Fruit fly (Drosophila melanogaster) whole organism, prepupa: ENCODE data around the gene CG9760.

ENCODE experiments used
- CG10631 ChIP-seq: fragments of 200-800 bp; sonication (Bioruptor generic); optimal IDR thresholded peaks from 2 replicates; lab custom pipeline; 2016; ENCODE audit warnings: missing biosample characterization, missing genetic modification characterization
- CG11294 ChIP-seq: fragments of 200-800 bp; sonication (Bioruptor generic); IDR thresholded peaks from 2 replicates; pipeline ENCODE4 v1.3.6; 2022; ENCODE audit warnings: missing biosample characterization, missing genetic modification characterization
- CG11762 ChIP-seq: fragments of 200-800 bp; sonication (Bioruptor generic); optimal IDR thresholded peaks from 3 replicates; lab custom pipeline; 2016; ENCODE audit warnings: missing biosample characterization, missing genetic modification characterization; ENCODE audit not compliant: insufficient read depth
- CG1621 ChIP-seq: fragments of 200-800 bp; sonication (Bioruptor generic); optimal IDR thresholded peaks from 3 replicates; lab custom pipeline; 2018; ENCODE audit warnings: missing biosample characterization, mild to moderate bottlenecking, missing genetic modification characterization
- CG3032 ChIP-seq: fragments of 200-800 bp; optimal IDR thresholded peaks from 2 replicates; lab custom pipeline; 2019; ENCODE audit warnings: missing biosample characterization, mild to moderate bottlenecking, missing genetic modification characterization, moderate library complexity
- CG32006 ChIP-seq: fragments of 200-800 bp; sonication (Bioruptor generic); optimal IDR thresholded peaks from 3 replicates; lab custom pipeline; 2017; ENCODE audit warnings: missing biosample characterization, mild to moderate bottlenecking, missing genetic modification characterization
- CG34406 ChIP-seq: fragments of 200-800 bp; sonication (Bioruptor generic); optimal IDR thresholded peaks from 3 replicates; lab custom pipeline; 2016; ENCODE audit warnings: missing biosample characterization, missing genetic modification characterization
- CG3919 ChIP-seq: fragments of 200-800 bp; sonication (Bioruptor generic); optimal IDR thresholded peaks from 3 replicates; lab custom pipeline; 2016; ENCODE audit warnings: missing biosample characterization, missing genetic modification characterization
- CG6276 ChIP-seq: fragments of 200-800 bp; sonication (Bioruptor generic); optimal IDR thresholded peaks from 2 replicates; lab custom pipeline; 2017; ENCODE audit warnings: missing biosample characterization, mild to moderate bottlenecking, missing genetic modification characterization
- CG6792 ChIP-seq: fragments of 200-800 bp; sonication (Bioruptor generic); optimal IDR thresholded peaks from 3 replicates; lab custom pipeline; 2016; ENCODE audit warnings: missing biosample characterization, missing genetic modification characterization
- CG6808 ChIP-seq: fragments of 200-800 bp; sonication (Bioruptor generic); optimal IDR thresholded peaks from 3 replicates; lab custom pipeline; 2017; ENCODE audit warnings: missing biosample characterization, missing genetic modification characterization, mild to moderate bottlenecking, moderate library complexity, missing genetic modification reagents
- CG7368 ChIP-seq: fragments of 200-800 bp; sonication (Bioruptor generic); optimal IDR thresholded peaks from 3 replicates; lab custom pipeline; 2016; ENCODE audit warnings: missing biosample characterization, missing genetic modification characterization
- CG8119 ChIP-seq: fragments of 200-800 bp; sonication (Bioruptor generic); IDR thresholded peaks from 3 replicates; pipeline ENCODE4 v1.3.6; 2022; ENCODE audit warnings: missing biosample characterization, missing genetic modification characterization
- CG8632 ChIP-seq: fragments of 200-800 bp; sonication (Bioruptor generic); optimal IDR thresholded peaks from 3 replicates; lab custom pipeline; 2016; ENCODE audit warnings: missing biosample characterization, missing genetic modification characterization
- CG9139 ChIP-seq: fragments of 200-800 bp; sonication (Bioruptor generic); optimal IDR thresholded peaks from 3 replicates; lab custom pipeline; 2017; ENCODE audit warnings: missing biosample characterization, mild to moderate bottlenecking, missing genetic modification characterization
- Eip75B ChIP-seq: fragments of 200-800 bp; sonication (Bioruptor generic); optimal IDR thresholded peaks from 3 replicates; lab custom pipeline; 2016; ENCODE audit warnings: missing biosample characterization, missing genetic modification characterization
- Eip78C ChIP-seq: fragments of 200-800 bp; sonication (Bioruptor generic); peaks from one replicate; lab custom pipeline; 2016; ENCODE audit warnings: missing biosample characterization, missing genetic modification characterization
- Eip93F ChIP-seq: fragments of 200-800 bp; sonication (Bioruptor generic); optimal IDR thresholded peaks from 2 replicates; lab custom pipeline; 2016; ENCODE audit warnings: missing biosample characterization, mild to moderate bottlenecking, missing genetic modification characterization
- Ets21C ChIP-seq: fragments of 200-800 bp; sonication (Bioruptor generic); optimal IDR thresholded peaks from 3 replicates; lab custom pipeline; 2016; ENCODE audit warnings: missing biosample characterization, missing genetic modification characterization
- Ets96B ChIP-seq: fragments of 200-800 bp; optimal IDR thresholded peaks from 2 replicates; lab custom pipeline; 2019; ENCODE audit warnings: missing biosample characterization, mild to moderate bottlenecking, missing genetic modification characterization, moderate library complexity
- Gug ChIP-seq: fragments of 200-800 bp; sonication (Bioruptor generic); IDR thresholded peaks from 2 replicates; pipeline ENCODE4 v1.3.6; 2022; ENCODE audit warnings: missing biosample characterization, missing genetic modification characterization
- Hr38 ChIP-seq: sonication (Bioruptor generic); optimal IDR thresholded peaks from 2 replicates; lab custom pipeline; 2016; ENCODE audit warnings: missing biosample characterization, missing genetic modification characterization
- Lpt ChIP-seq: fragments of 200-800 bp; sonication (Bioruptor generic); optimal IDR thresholded peaks from 3 replicates; lab custom pipeline; 2016; ENCODE audit warnings: missing biosample characterization, missing genetic modification characterization
- achi ChIP-seq: fragments of 200-800 bp; sonication (Bioruptor generic); optimal IDR thresholded peaks from 3 replicates; lab custom pipeline; 2016; ENCODE audit warnings: missing biosample characterization, missing genetic modification characterization
- acj6 ChIP-seq: fragments of 200-800 bp; sonication (Bioruptor generic); optimal IDR thresholded peaks from 3 replicates; lab custom pipeline; 2016; ENCODE audit warnings: missing biosample characterization, missing genetic modification characterization
- dac ChIP-seq: fragments of 200-800 bp; sonication (Bioruptor generic); optimal IDR thresholded peaks from 2 replicates; lab custom pipeline; 2017; ENCODE audit warnings: missing biosample characterization, mild to moderate bottlenecking, missing genetic modification characterization
- dsx ChIP-seq: fragments of 200-800 bp; optimal IDR thresholded peaks from 3 replicates; lab custom pipeline; 2019; ENCODE audit warnings: missing biosample characterization, mild to moderate bottlenecking, missing genetic modification characterization, moderate library complexity; ENCODE audit not compliant: poor library complexity, severe bottlenecking
- esn ChIP-seq: fragments of 200-800 bp; sonication (Bioruptor generic); optimal IDR thresholded peaks from 2 replicates; lab custom pipeline; 2016; ENCODE audit warnings: missing biosample characterization, mild to moderate bottlenecking, missing genetic modification characterization, moderate library complexity
- fd59A ChIP-seq: fragments of 200-800 bp; sonication (Bioruptor generic); optimal IDR thresholded peaks from 2 replicates; lab custom pipeline; 2017; ENCODE audit warnings: missing biosample characterization, mild to moderate bottlenecking, missing genetic modification characterization, missing genetic modification reagents
- fd85E ChIP-seq: fragments of 200-800 bp; sonication (Bioruptor generic); optimal IDR thresholded peaks from 3 replicates; lab custom pipeline; 2016; ENCODE audit warnings: missing biosample characterization, missing genetic modification characterization
- net ChIP-seq: fragments of 200-800 bp; sonication (Bioruptor generic); optimal IDR thresholded peaks from 3 replicates; lab custom pipeline; 2016; ENCODE audit warnings: missing biosample characterization, missing genetic modification characterization
- pdm3 ChIP-seq: fragments of 200-800 bp; sonication (Bioruptor generic); optimal IDR thresholded peaks from 3 replicates; lab custom pipeline; 2016; ENCODE audit warnings: missing biosample characterization, missing genetic modification characterization
- spab ChIP-seq: fragments of 200-800 bp; sonication (Bioruptor generic); optimal IDR thresholded peaks from 2 replicates; lab custom pipeline; 2017; ENCODE audit warnings: missing biosample characterization, mild to moderate bottlenecking, missing genetic modification characterization, missing genetic modification reagents

The CG9760 gene

DNA sequence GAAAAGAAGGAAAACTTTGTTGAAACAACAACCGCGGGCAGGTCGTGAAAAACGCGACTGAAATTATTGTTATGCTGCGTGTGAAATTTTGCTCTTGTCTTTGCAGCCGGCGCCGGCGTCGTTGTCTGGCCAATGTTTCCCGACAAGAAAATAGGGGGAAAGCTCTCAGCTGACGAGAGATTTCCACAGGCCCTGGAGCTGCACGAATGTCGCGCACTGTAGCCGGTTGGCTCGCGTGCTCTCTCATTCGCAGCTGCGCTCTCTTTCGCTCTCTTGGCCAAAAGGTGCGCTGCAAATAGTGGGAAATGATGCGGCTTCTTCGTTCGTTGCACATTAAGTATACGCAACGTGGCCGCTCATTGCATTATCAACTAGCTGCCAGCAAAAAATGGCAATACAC, at the start of gene CG9760 (continued):
- TF ChIP-seq spab = no peak
- no peak for TF ChIP-seq esn
- TF ChIP-seq CG9139 (GFP tag; lab: Kevin White, UChicago) = no peak
- TF ChIP-seq acj6 (GFP tag; lab: Kevin White, UChicago) = no peak
- no peak for TF ChIP-seq pdm3 (GFP tag; lab: Kevin White, UChicago)
- TF ChIP-seq fd85E = no peak
- no peak for TF ChIP-seq CG6792

DNA sequence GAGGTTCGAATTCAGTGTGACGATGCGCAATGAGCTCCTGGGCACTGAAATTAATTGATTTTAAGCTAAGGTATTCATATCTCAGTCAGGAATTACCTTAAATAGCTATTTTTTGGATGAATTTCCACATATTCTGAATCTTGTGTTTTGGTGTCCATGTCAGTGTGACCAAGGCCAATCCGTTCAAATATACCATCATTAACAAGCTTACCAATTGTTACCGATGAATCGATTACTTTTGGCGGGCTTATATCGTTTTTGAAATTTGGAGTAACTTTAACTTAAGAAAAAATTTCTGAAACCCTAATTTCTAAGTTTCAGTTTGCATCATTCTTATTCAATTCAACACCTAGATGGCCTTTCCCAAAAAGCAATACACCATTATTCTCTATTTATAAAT, 42.3 kb upstream of the CG9760 start, which contains the start of gene Tsen54:
Gene Tsen54, minus strand, starts transcription at position 175 of the 400 bp plus-strand sequence.
- TF ChIP-seq Eip75B (no peak), fd59A (GFP tag; lab: Kevin White, UChicago) (no peak), Hr38 (GFP tag; lab: Kevin White, UChicago) (no peak), CG6808 (no peak), CG3919 (GFP tag; lab: Kevin White, UChicago) (no peak), dac (GFP tag; lab: Kevin White, UChicago) (no peak), Ets96B (tag; lab: Kevin White, UChicago) (no peak), spab (no peak), fd85E (no peak), Gug (GFP tag; lab: Robert Waterston, UW) (no peak), CG10631 (GFP tag; lab: Kevin White, UChicago) (no peak), CG7368 (no peak), Ets21C (no peak), CG11762 (GFP tag; lab: Kevin White, UChicago) (no peak), pdm3 (GFP tag; lab: Kevin White, UChicago) (no peak), CG8119 (GFP tag; lab: Robert Waterston, UW) (no peak), net (no peak), Eip93F (GFP tag; lab: Kevin White, UChicago) (no peak)
- TF ChIP-seq, all 60 proteins: peak for 0

DNA sequence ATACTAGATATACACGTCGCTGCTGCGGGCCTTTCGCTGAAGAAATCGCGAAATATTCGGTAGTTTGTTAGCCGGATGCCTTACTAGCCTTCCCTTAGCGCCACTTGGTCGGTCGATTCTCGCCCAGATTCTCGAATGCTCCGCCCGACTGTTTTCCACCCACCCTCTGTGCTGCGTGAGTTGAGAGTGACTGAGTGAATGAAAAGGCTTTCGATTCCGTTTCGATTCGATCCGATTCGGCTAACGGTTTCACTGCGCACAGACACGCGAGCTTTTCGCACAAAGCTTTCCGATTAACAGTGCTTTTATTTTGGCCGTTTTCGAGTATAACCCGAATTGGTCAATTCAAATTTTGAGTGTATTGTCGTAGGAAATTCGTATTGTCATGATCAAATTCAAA, 40.2 kb upstream of the CG9760 start, which contains the start of gene Ak1:
Gene Ak1, minus strand, starts transcription at position 347 of the 400 bp plus-strand sequence.
- TF ChIP-seq dsx (GFP tag; lab: Kevin White, UChicago) = no peak
- TF ChIP-seq, all 60 proteins: peak for 0

DNA sequence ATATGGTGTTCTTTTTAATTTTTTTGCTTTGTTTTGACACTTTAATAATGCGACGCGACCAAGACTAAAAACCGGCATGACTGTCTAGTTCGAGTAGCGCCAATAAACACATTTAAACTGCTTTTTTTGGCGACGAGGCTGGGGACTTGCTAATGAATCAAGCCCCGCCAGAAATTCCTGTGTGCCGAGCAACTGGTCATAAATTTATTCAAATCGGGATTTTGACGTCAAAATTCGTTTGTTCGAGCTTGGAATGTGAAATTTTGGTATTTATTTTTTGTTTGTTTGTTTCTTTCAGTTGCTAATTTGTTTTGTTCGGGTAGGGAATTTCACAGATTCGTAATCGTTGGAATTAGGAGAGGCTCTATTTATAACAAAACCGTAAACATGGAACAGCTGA, 39.4 kb upstream of the CG9760 start:
- TF ChIP-seq net = no peak
- TF ChIP-seq dsx (GFP tag; lab: Kevin White, UChicago) = no peak
- TF ChIP-seq spab = no peak
- TF ChIP-seq CG6276 (GFP tag; lab: Kevin White, UChicago) = no peak
- TF ChIP-seq CG3032 = no peak
- TF ChIP-seq dac (GFP tag; lab: Kevin White, UChicago) = no peak
- no peak for TF ChIP-seq Eip93F (GFP tag; lab: Kevin White, UChicago)
- no peak for TF ChIP-seq achi (GFP tag; lab: Kevin White, UChicago)

DNA sequence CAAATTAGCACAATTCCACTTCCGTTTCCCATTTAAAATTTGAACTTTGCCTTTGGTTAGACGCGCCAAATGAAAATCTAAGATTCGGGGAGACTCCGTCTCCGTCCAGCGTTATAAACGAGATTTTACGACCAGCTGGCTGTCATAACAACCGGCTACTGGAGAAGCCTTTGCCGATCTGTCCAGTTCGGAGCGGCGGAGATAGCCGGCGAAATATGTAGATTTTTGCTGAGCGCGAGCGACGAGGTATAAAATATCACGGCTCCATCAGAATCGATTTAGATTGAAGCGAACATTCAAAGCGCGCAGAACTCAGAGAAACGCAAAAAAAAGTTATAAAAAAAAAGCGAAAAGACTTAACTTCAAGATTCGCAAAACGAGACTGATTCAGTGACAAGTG, 34.0 kb upstream of the CG9760 start, which contains the start of gene CG11529:
Gene CG11529, plus strand, starts transcription at position 301 of the 400 bp plus-strand sequence.
- TF ChIP-seq Lpt (GFP tag; lab: Kevin White, UChicago) = no peak

DNA sequence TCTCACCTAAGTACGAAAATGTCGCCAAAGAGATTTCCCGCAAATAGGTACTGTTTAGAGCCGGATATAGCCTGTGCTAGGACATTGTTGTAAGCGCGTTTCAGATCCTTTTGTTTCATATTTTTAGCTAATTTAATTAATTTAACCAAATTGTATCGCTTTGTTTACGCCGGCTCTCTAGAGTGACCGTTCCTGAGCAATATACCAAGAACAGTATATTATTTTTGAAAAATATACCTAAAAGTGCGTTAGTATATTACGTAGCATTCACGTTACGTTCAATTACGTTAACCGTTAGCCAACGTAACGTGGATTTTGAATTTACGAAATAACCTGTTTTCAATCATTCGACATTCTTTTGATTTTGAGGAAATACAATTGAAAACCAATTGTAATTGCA, 29.9 kb upstream of the CG9760 start, which contains the start of gene thoc6:
Gene thoc6, minus strand, starts transcription at position 204 of the 400 bp plus-strand sequence.
- TF ChIP-seq Gug (GFP tag; lab: Robert Waterston, UW) (no peak), CG8632 (GFP tag; lab: Kevin White, UChicago) (no peak), CG6276 (GFP tag; lab: Kevin White, UChicago) (no peak), fd85E (no peak), Eip78C (GFP tag; lab: Kevin White, UChicago) (no peak), Eip75B (no peak), CG34406 (GFP tag; lab: Kevin White, UChicago) (no peak), CG11294 (GFP tag; lab: Robert Waterston, UW) (no peak), CG32006 (GFP tag; lab: Kevin White, UChicago) (no peak), acj6 (GFP tag; lab: Kevin White, UChicago) (no peak), CG3919 (GFP tag; lab: Kevin White, UChicago) (no peak), CG8119 (GFP tag; lab: Robert Waterston, UW) (no peak), CG1621 (tag; lab: Kevin White, UChicago) (no peak)
